Worm (Caenorhabditis elegans): ENCODE data around the gene F01D5.3.

- TF ChIP-seq mec-3 (tag; optimal IDR thresholded peaks at IDR 0.05; ENCODE audit: borderline replicate concordance): no peak
- TF ChIP-seq pqm-1 (tag; optimal IDR thresholded peaks at IDR 0.05): no peak
- no peak for TF ChIP-seq fkh-10 (GFP tag; optimal IDR thresholded peaks at IDR 0.05)
- no peak for TF ChIP-seq pha-4 (tag; optimal IDR thresholded peaks at IDR 0.05)
- no peak for TF ChIP-seq ceh-9 (tag; optimal IDR thresholded peaks at IDR 0.05)
- TF ChIP-seq ceh-22 (tag; optimal IDR thresholded peaks at IDR 0.05): no peak
- TF ChIP-seq K09A11.1 (tag; optimal IDR thresholded peaks at IDR 0.05; ENCODE audit: insufficient read depth): no peak
- no peak for TF ChIP-seq unc-86 (tag; optimal IDR thresholded peaks at IDR 0.05)
- no peak for TF ChIP-seq C08G9.2 (tag; optimal IDR thresholded peaks at IDR 0.05)
- TF ChIP-seq sdc-2 (tag; optimal IDR thresholded peaks at IDR 0.05): no peak
- no peak for TF ChIP-seq fax-1 (tag; optimal IDR thresholded peaks at IDR 0.05)
- no peak for TF ChIP-seq ceh-6 (GFP tag; optimal IDR thresholded peaks at IDR 0.05)
- TF ChIP-seq unc-42 (tag; optimal IDR thresholded peaks at IDR 0.05): no peak
- no peak for TF ChIP-seq nfya-1 (tag; optimal IDR thresholded peaks at IDR 0.05)
These were observed 35.6 kb downstream of the F01D5.3 start for ce11 chrII:13964325-13964724.

Measured in whole organism, late embryonic.